Worm (Caenorhabditis elegans) whole organism, midembryonic: ENCODE results near the gene gakh-1.

ENCODE experiments used
- T22C8.4 ChIP-seq: fragments of 200-800 bp; sonication (Bioruptor generic); IDR thresholded peaks from 2 replicates; pipeline ENCODE4 v1.3.6; 2022; ENCODE audit warnings: missing genetic modification characterization, missing compliant biosample characterization
- cog-1 ChIP-seq: sonication (generic microtip); optimal IDR thresholded peaks from 2 replicates; lab custom pipeline; 2016; ENCODE audit warnings: missing genetic modification characterization, missing compliant biosample characterization
- flt-1 ChIP-seq: fragments of 200-800 bp; sonication (Bioruptor generic); IDR thresholded peaks from 2 replicates; pipeline ENCODE4 v1.3.6; 2022; ENCODE audit warnings: missing genetic modification characterization, missing compliant biosample characterization
- klf-2 ChIP-seq: fragments of 200-800 bp; sonication (Bioruptor generic); conservative IDR thresholded peaks from 2 replicates; pipeline ENCODE4 v1.3.6; 2022; ENCODE audit warnings: missing genetic modification reagents, missing genetic modification characterization, missing compliant biosample characterization
- med-1 ChIP-seq: sonication (generic microtip); optimal IDR thresholded peaks from 2 replicates; lab custom pipeline; 2017; ENCODE audit warnings: missing genetic modification characterization, mild to moderate bottlenecking, missing compliant biosample characterization, antibody characterized with exemption, missing genetic modification reagents; ENCODE audit not compliant: insufficient read depth
- tab-1 ChIP-seq: fragments of 200-800 bp; sonication (Bioruptor generic); IDR thresholded peaks from 2 replicates; pipeline ENCODE4 v1.3.6; 2022; ENCODE audit warnings: missing genetic modification characterization, missing compliant biosample characterization
- ztf-23 ChIP-seq: fragments of 200-800 bp; sonication (Bioruptor generic); IDR thresholded peaks from 2 replicates; pipeline ENCODE4 v1.3.6; 2022; ENCODE audit warnings: missing genetic modification reagents, missing genetic modification characterization, missing compliant biosample characterization
- ztf-29 ChIP-seq: fragments of 200-800 bp; sonication (Bioruptor generic); IDR thresholded peaks from 2 replicates; pipeline ENCODE4 v1.3.6; 2022; ENCODE audit warnings: missing genetic modification reagents, missing genetic modification characterization, missing compliant biosample characterization

- TF ChIP-seq ztf-23 (GFP tag; lab: Robert Waterston, UW) (no peak), tab-1 (GFP tag; lab: Robert Waterston, UW) (no peak), klf-2 (GFP tag; lab: Robert Waterston, UW) (no peak), ztf-29 (GFP tag; lab: Robert Waterston, UW) (no peak), T22C8.4 (GFP tag; lab: Robert Waterston, UW) (no peak), cog-1 (tag; lab: Kevin White, UChicago) (no peak), flt-1 (0 out of 2 replicates have a peak, but pooled peaks have one; percentile 51), med-1 (GFP tag; lab: Kevin White, UChicago) (no peak)
These were observed 44.7 kb downstream of the gakh-1 start for ce11 chrX:5826976-5827375.
